Fruit fly (Drosophila melanogaster) whole organism, embryonic: Measurements from ENCODE around the gene CG13838.

Experiments used
- CG10654 ChIP-seq: fragments of 200-800 bp; sonication (Bioruptor generic); optimal IDR thresholded peaks from 2 replicates; lab custom pipeline; 2016; ENCODE audit warnings: missing biosample characterization, missing genetic modification characterization
- CG1233 ChIP-seq: fragments of 200-800 bp; sonication (Bioruptor generic); optimal IDR thresholded peaks from 4 replicates; lab custom pipeline; 2018; ENCODE audit warnings: missing biosample characterization, mild to moderate bottlenecking, missing genetic modification characterization
- CG16779 ChIP-seq: fragments of 200-800 bp; sonication (Bioruptor generic); IDR thresholded peaks from 2 replicates; pipeline ENCODE4 v1.3.6; 2022; ENCODE audit warnings: missing biosample characterization, missing genetic modification characterization
- CG1792 ChIP-seq: fragments of 200-800 bp; sonication (Bioruptor generic); optimal IDR thresholded peaks from 2 replicates; lab custom pipeline; 2016; ENCODE audit warnings: missing biosample characterization, missing genetic modification characterization
- CG18476 ChIP-seq: fragments of 200-800 bp; sonication (Bioruptor generic); optimal IDR thresholded peaks from 2 replicates; lab custom pipeline; 2016; ENCODE audit warnings: missing biosample characterization, mild to moderate bottlenecking, missing genetic modification characterization
- CG18599 ChIP-seq: fragments of 200-800 bp; sonication (Bioruptor generic); optimal IDR thresholded peaks from 3 replicates; lab custom pipeline; 2017; ENCODE audit warnings: missing biosample characterization, missing genetic modification characterization, mild to moderate bottlenecking, moderate library complexity, missing genetic modification reagents
- CG2120 ChIP-seq: fragments of 200-800 bp; sonication (Bioruptor generic); optimal IDR thresholded peaks from 3 replicates; lab custom pipeline; 2016; ENCODE audit warnings: missing biosample characterization, missing genetic modification characterization
- CG2678 ChIP-seq: fragments of 200-800 bp; sonication (Bioruptor generic); optimal IDR thresholded peaks from 3 replicates; lab custom pipeline; 2019; ENCODE audit warnings: missing biosample characterization, mild to moderate bottlenecking, missing genetic modification characterization, moderate library complexity
- CG30403 ChIP-seq: fragments of 200-800 bp; sonication (Bioruptor generic); optimal IDR thresholded peaks from 3 replicates; lab custom pipeline; 2016; ENCODE audit warnings: missing biosample characterization, missing genetic modification characterization
- CG31441 ChIP-seq: fragments of 200-800 bp; sonication (Bioruptor generic); IDR thresholded peaks from 2 replicates; pipeline ENCODE4 v1.3.6; 2022; ENCODE audit warnings: missing biosample characterization, missing genetic modification characterization
- CG32772 ChIP-seq: fragments of 200-800 bp; sonication (Bioruptor generic); IDR thresholded peaks from 2 replicates; pipeline ENCODE4 v1.3.6; 2022; ENCODE audit warnings: missing biosample characterization, missing genetic modification characterization
- CG4282 ChIP-seq: fragments of 200-800 bp; sonication (Bioruptor generic); optimal IDR thresholded peaks from 2 replicates; lab custom pipeline; 2016; ENCODE audit warnings: missing biosample characterization, missing genetic modification characterization
- CG4730 ChIP-seq: fragments of 200-800 bp; sonication (Bioruptor generic); IDR thresholded peaks from 2 replicates; pipeline ENCODE4 v1.3.6; 2022; ENCODE audit warnings: missing biosample characterization, missing genetic modification characterization
- CG4820 ChIP-seq: fragments of 200-800 bp; sonication (Bioruptor generic); optimal IDR thresholded peaks from 3 replicates; lab custom pipeline; 2016; ENCODE audit warnings: missing biosample characterization, missing genetic modification characterization
- CG5245 ChIP-seq: fragments of 200-800 bp; sonication (Bioruptor generic); optimal IDR thresholded peaks from 3 replicates; lab custom pipeline; 2016; ENCODE audit warnings: missing biosample characterization, missing genetic modification characterization
- CG6854 ChIP-seq: fragments of 200-800 bp; sonication (Bioruptor generic); optimal IDR thresholded peaks from 3 replicates; lab custom pipeline; 2017; ENCODE audit warnings: missing biosample characterization, mild to moderate bottlenecking, missing genetic modification characterization
- CG7963 ChIP-seq: fragments of 200-800 bp; sonication (Bioruptor generic); IDR thresholded peaks from 3 replicates; pipeline ENCODE4 v1.3.6; 2022; ENCODE audit warnings: missing biosample characterization, missing genetic modification characterization; ENCODE audit not compliant: partially characterized antibody
- CG8388 ChIP-seq: fragments of 200-800 bp; sonication (Bioruptor generic); optimal IDR thresholded peaks from 2 replicates; lab custom pipeline; 2019; ENCODE audit warnings: missing biosample characterization, mild to moderate bottlenecking, missing genetic modification characterization, moderate library complexity
- CG8924 ChIP-seq: fragments of 200-800 bp; optimal IDR thresholded peaks from 3 replicates; lab custom pipeline; 2019; ENCODE audit warnings: missing biosample characterization, mild to moderate bottlenecking, missing genetic modification characterization, moderate library complexity
- CG9727 ChIP-seq: fragments of 200-800 bp; sonication (Bioruptor generic); optimal IDR thresholded peaks from 3 replicates; lab custom pipeline; 2017; ENCODE audit warnings: missing biosample characterization, mild to moderate bottlenecking, missing genetic modification characterization
- CG9817 ChIP-seq: fragments of 200-800 bp; sonication (Bioruptor generic); optimal IDR thresholded peaks from 2 replicates; lab custom pipeline; 2018; ENCODE audit warnings: missing biosample characterization, mild to moderate bottlenecking, missing genetic modification characterization, moderate library complexity
- Chrac-16 ChIP-seq: fragments of 200-800 bp; sonication (Bioruptor generic); optimal IDR thresholded peaks from 3 replicates; lab custom pipeline; 2016; ENCODE audit warnings: missing biosample characterization, missing genetic modification characterization
- Hr78 ChIP-seq, 2 experiments: fragments of 200-800 bp in 1 of 2; fragments of >200 bp in 1 of 2; sonication (Bioruptor generic) in 1 of 2; optimal IDR thresholded peaks; 2 replicates each; lab custom pipeline; 2017 to 2019; ENCODE audit warnings: missing biosample characterization in 2 of 2, missing genetic modification characterization in 2 of 2, mild to moderate bottlenecking in 1 of 2, moderate library complexity in 1 of 2
- Med ChIP-seq: fragments of 200-800 bp; sonication (Bioruptor generic); peaks from one replicate; lab custom pipeline; 2016; ENCODE audit warnings: missing biosample characterization, missing genetic modification characterization, mild to moderate bottlenecking, inconsistent platforms, moderate library complexity
- Nf-YC ChIP-seq: fragments of 200-800 bp; optimal IDR thresholded peaks from 3 replicates; lab custom pipeline; 2019; ENCODE audit warnings: missing biosample characterization, mild to moderate bottlenecking, missing genetic modification characterization, moderate library complexity
- Oli ChIP-seq: fragments of 200-800 bp; sonication (Bioruptor generic); optimal IDR thresholded peaks from 2 replicates; lab custom pipeline; 2018; ENCODE audit warnings: missing biosample characterization, mild to moderate bottlenecking, missing genetic modification characterization, moderate library complexity
- Opbp ChIP-seq: fragments of 200-800 bp; sonication (Bioruptor generic); IDR thresholded peaks from 3 replicates; pipeline ENCODE4 v1.3.6; 2022; ENCODE audit warnings: missing biosample characterization, missing genetic modification characterization; ENCODE audit not compliant: partially characterized antibody
- Sox102F ChIP-seq: fragments of 200-800 bp; sonication (Bioruptor generic); optimal IDR thresholded peaks from 2 replicates; lab custom pipeline; 2018; ENCODE audit warnings: missing biosample characterization, mild to moderate bottlenecking, missing genetic modification characterization, moderate library complexity
- Xbp1 ChIP-seq: fragments of 200-800 bp; sonication (Bioruptor generic); optimal IDR thresholded peaks from 3 replicates; lab custom pipeline; 2016; ENCODE audit warnings: missing biosample characterization, mild to moderate bottlenecking, missing genetic modification characterization
- Xrp1 ChIP-seq: fragments of 200-800 bp; sonication (Bioruptor generic); IDR thresholded peaks from 2 replicates; pipeline ENCODE4 v1.3.6; 2022; ENCODE audit warnings: missing biosample characterization, missing genetic modification characterization
- bigmax ChIP-seq: fragments of 200-800 bp; sonication (Bioruptor generic); optimal IDR thresholded peaks from 2 replicates; lab custom pipeline; 2018; ENCODE audit warnings: missing biosample characterization, mild to moderate bottlenecking, missing genetic modification characterization
- caup ChIP-seq: fragments of 200-800 bp; sonication (Bioruptor generic); optimal IDR thresholded peaks from 3 replicates; lab custom pipeline; 2017; ENCODE audit warnings: missing biosample characterization, mild to moderate bottlenecking, missing genetic modification characterization, moderate library complexity; ENCODE audit not compliant: severe bottlenecking
- cwo ChIP-seq: fragments of 200-800 bp; sonication (Bioruptor generic); optimal IDR thresholded peaks from 3 replicates; lab custom pipeline; 2017; ENCODE audit warnings: missing biosample characterization, missing genetic modification characterization, mild to moderate bottlenecking, moderate library complexity, missing genetic modification reagents
- dmrt99B ChIP-seq: fragments of 200-800 bp; sonication (Bioruptor generic); optimal IDR thresholded peaks from 2 replicates; lab custom pipeline; 2018; ENCODE audit warnings: missing biosample characterization, mild to moderate bottlenecking, missing genetic modification characterization, moderate library complexity
- dpn ChIP-seq, 2 experiments: fragments of 200-800 bp; sonication (Bioruptor generic); optimal IDR thresholded peaks; 3 replicates each; lab custom pipeline; 2016; ENCODE audit warnings: missing biosample characterization in 2 of 2, missing genetic modification characterization in 2 of 2
- fd96Cb ChIP-seq: fragments of 200-800 bp; sonication (Bioruptor generic); optimal IDR thresholded peaks from 2 replicates; lab custom pipeline; 2018; ENCODE audit warnings: missing biosample characterization, mild to moderate bottlenecking, missing genetic modification characterization, moderate library complexity
- gcm2 ChIP-seq: fragments of 200-800 bp; sonication (Bioruptor generic); optimal IDR thresholded peaks from 2 replicates; lab custom pipeline; 2016; ENCODE audit warnings: missing biosample characterization, missing genetic modification characterization
- gem ChIP-seq: fragments of 200-800 bp; sonication (Bioruptor generic); optimal IDR thresholded peaks from 2 replicates; lab custom pipeline; 2019; ENCODE audit warnings: missing biosample characterization, mild to moderate bottlenecking, missing genetic modification characterization, moderate library complexity
- ind ChIP-seq: fragments of 200-800 bp; sonication (Bioruptor generic); optimal IDR thresholded peaks from 3 replicates; lab custom pipeline; 2016; ENCODE audit warnings: missing biosample characterization, missing genetic modification characterization
- lab ChIP-seq: fragments of 200-800 bp; sonication (Bioruptor generic); optimal IDR thresholded peaks from 3 replicates; lab custom pipeline; 2017; ENCODE audit warnings: missing biosample characterization, missing genetic modification characterization, mild to moderate bottlenecking, moderate library complexity, missing genetic modification reagents
- lilli ChIP-seq: fragments of 200-800 bp; sonication (Bioruptor generic); optimal IDR thresholded peaks from 3 replicates; lab custom pipeline; 2016; ENCODE audit warnings: missing biosample characterization, missing genetic modification characterization
- lmd ChIP-seq: fragments of 200-800 bp; sonication (Bioruptor generic); IDR thresholded peaks from 2 replicates; pipeline ENCODE4 v1.3.6; 2022; ENCODE audit warnings: missing biosample characterization, missing genetic modification characterization
- onecut ChIP-seq: fragments of 200-800 bp; sonication (Bioruptor generic); IDR thresholded peaks from 2 replicates; pipeline ENCODE4 v1.3.6; 2022; ENCODE audit warnings: missing biosample characterization, missing genetic modification characterization
- phol ChIP-seq: fragments of 200-800 bp; sonication (Bioruptor generic); optimal IDR thresholded peaks from 3 replicates; lab custom pipeline; 2018; ENCODE audit warnings: missing biosample characterization, mild to moderate bottlenecking, missing genetic modification characterization, moderate library complexity
- tgo ChIP-seq: fragments of 200-800 bp; sonication (Bioruptor generic); IDR thresholded peaks from 3 replicates; pipeline ENCODE4 v1.3.6; 2022; ENCODE audit warnings: missing biosample characterization, missing genetic modification characterization
- tin ChIP-seq: fragments of 200-800 bp; sonication (Bioruptor generic); optimal IDR thresholded peaks from 3 replicates; lab custom pipeline; 2016; ENCODE audit warnings: missing biosample characterization, missing genetic modification characterization
- vvl ChIP-seq: fragments of 200-800 bp; sonication (Bioruptor generic); IDR thresholded peaks from 2 replicates; pipeline ENCODE4 v1.3.6; 2022; ENCODE audit warnings: missing biosample characterization, missing genetic modification characterization
- wor ChIP-seq: fragments of 200-800 bp; sonication (Bioruptor generic); IDR thresholded peaks from 2 replicates; pipeline ENCODE4 v1.3.6; 2022; ENCODE audit warnings: missing biosample characterization, missing genetic modification characterization
- zfh1 ChIP-seq: fragments of 200-800 bp; sonication (Bioruptor generic); IDR thresholded peaks from 3 replicates; pipeline ENCODE4 v1.3.6; 2022; ENCODE audit warnings: missing biosample characterization, missing genetic modification characterization

The CG13838 gene

DNA sequence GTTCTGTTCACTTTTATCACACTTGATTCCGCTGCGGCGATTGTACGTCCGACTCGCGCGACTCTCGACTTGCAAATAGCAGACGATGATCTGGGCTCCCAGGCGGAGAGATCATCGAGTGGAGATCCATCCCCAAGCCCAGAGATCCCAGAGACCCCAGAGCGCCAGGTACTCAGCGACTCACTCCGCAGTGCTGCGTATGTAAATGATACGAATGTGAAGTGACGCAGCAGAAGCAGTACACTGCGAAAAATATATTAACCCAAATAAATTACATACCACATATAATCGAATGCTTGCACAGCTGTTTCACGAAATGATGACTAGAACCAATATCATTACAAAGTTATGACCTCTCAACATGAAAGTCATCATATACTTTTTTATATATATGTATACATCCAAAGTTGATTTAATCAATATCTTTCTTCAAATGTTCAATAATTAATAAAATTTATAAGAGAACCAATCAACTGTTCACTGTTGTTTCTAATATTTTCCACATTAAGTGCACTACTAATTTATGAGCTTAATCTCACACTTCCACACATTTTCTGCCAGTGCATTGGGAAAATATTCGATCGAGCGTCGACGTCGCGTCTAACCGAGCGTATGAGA, 25.3 kb downstream of the CG13838 start, which contains the start of gene CG17111 (continued):
- peak; percentile 60; the same call in 1 of the 2 replicates for TF ChIP-seq CG31441 (GFP tag; lab: Robert Waterston, UW)
- TF ChIP-seq onecut (GFP tag; lab: Robert Waterston, UW) = 0 out of 2 replicates have a peak, but pooled peaks have one; percentile 5
- no peak for TF ChIP-seq CG7963 (GFP tag; lab: Robert Waterston, UW)
- TF ChIP-seq lilli (GFP tag; lab: Kevin White, UChicago) = peak; percentile 3
- no peak for TF ChIP-seq Opbp
- peak; percentile 47 for TF ChIP-seq ind (GFP tag; lab: Kevin White, UChicago)
- peak; percentile 72 for TF ChIP-seq gem (tag; lab: Kevin White, UChicago)
- peak; percentile 65 for TF ChIP-seq dmrt99B
- TF ChIP-seq Med (GFP tag; lab: Kevin White, UChicago) = peak; percentile 57
- TF ChIP-seq wor (GFP tag; lab: Robert Waterston, UW) = 0 out of 2 replicates have a peak, but pooled peaks have one; percentile 13
- TF ChIP-seq CG16779 = no peak
- TF ChIP-seq Xbp1 = peak; percentile 25
- TF ChIP-seq CG1792 (GFP tag; lab: Kevin White, UChicago) = no peak
- TF ChIP-seq CG30403 (GFP tag; lab: Kevin White, UChicago) = peak; percentile 57
- TF ChIP-seq CG4820 (GFP tag; lab: Kevin White, UChicago) = peak; percentile 44
- peak; percentile 66 for TF ChIP-seq lmd
- peak in 1 of 2 experiments; percentile 53 for TF ChIP-seq dpn (GFP tag; optimal IDR thresholded peaks at IDR 0.05; lab: Kevin White, UChicago)
- TF ChIP-seq Nf-YC (tag; lab: Kevin White, UChicago) = peak; percentile 7
- TF ChIP-seq CG8388 = peak; percentile 42
- peak; percentile 45 for TF ChIP-seq lab (GFP tag; lab: Kevin White, UChicago)
- TF ChIP-seq Hr78 (GFP tag; optimal IDR thresholded peaks at IDR 0.05; lab: Kevin White, UChicago) = no peak
- TF ChIP-seq CG8924 (tag; lab: Kevin White, UChicago) = peak; percentile 43
- peak; percentile 44 for TF ChIP-seq CG9727 (GFP tag; lab: Kevin White, UChicago)
- TF ChIP-seq gcm2 (GFP tag; lab: Kevin White, UChicago) = no peak
- TF ChIP-seq Chrac-16 (GFP tag; lab: Kevin White, UChicago) = no peak
- TF ChIP-seq Xrp1 (GFP tag; lab: Robert Waterston, UW) = no peak
- peak; percentile 0 for TF ChIP-seq CG5245 (GFP tag; lab: Kevin White, UChicago)
- peak; percentile 24 for TF ChIP-seq cwo (GFP tag; lab: Kevin White, UChicago)
- no peak for TF ChIP-seq CG6854 (GFP tag; lab: Kevin White, UChicago)
- TF ChIP-seq CG9817 (tag; lab: Kevin White, UChicago) = no peak
- TF ChIP-seq zfh1 (GFP tag; lab: Robert Waterston, UW) = no peak
- TF ChIP-seq CG4730 (GFP tag; lab: Robert Waterston, UW) = 0 out of 2 replicates have a peak, but pooled peaks have one; percentile 5
- TF ChIP-seq Oli (tag; lab: Kevin White, UChicago) = peak; percentile 62
- TF ChIP-seq CG32772 (GFP tag; lab: Robert Waterston, UW) = no peak
- peak; percentile 23 for TF ChIP-seq caup (GFP tag; lab: Kevin White, UChicago)
- TF ChIP-seq fd96Cb (tag; lab: Kevin White, UChicago) = peak; percentile 37
- peak; percentile 70 for TF ChIP-seq CG2678
- TF ChIP-seq CG4282 (GFP tag; lab: Kevin White, UChicago) = no peak
- no peak for TF ChIP-seq CG2120 (GFP tag; lab: Kevin White, UChicago)
- no peak for TF ChIP-seq bigmax (GFP tag; lab: Kevin White, UChicago)
- TF ChIP-seq CG18599 (GFP tag; lab: Kevin White, UChicago) = peak; percentile 46
- peak; percentile 60 for TF ChIP-seq phol (tag; lab: Kevin White, UChicago)
- TF ChIP-seq CG10654 (GFP tag; lab: Kevin White, UChicago) = peak; percentile 12
- no peak for TF ChIP-seq CG18476 (GFP tag; lab: Kevin White, UChicago)
- TF ChIP-seq Sox102F (GFP tag; lab: Kevin White, UChicago) = peak; percentile 55
- peak; percentile 44 for TF ChIP-seq vvl (GFP tag; lab: Robert Waterston, UW)
- peak; percentile 27 for TF ChIP-seq tin (GFP tag; lab: Kevin White, UChicago)
- peak; percentile 4 for TF ChIP-seq CG1233 (GFP tag; lab: Kevin White, UChicago)
- TF ChIP-seq tgo (GFP tag; lab: Robert Waterston, UW) = peak; percentile 17; the same call in 1 of the 3 replicates
